Worm (Caenorhabditis elegans) whole organism, late embryonic: ENCODE data around the gene F35C8.8.

Experiments used
- F13H6.1 ChIP-seq: sonication (generic microtip); optimal IDR thresholded peaks from 2 replicates; lab custom pipeline; 2016; ENCODE audit warnings: missing genetic modification characterization, missing compliant biosample characterization
- K09A11.1 ChIP-seq: sonication (generic microtip); optimal IDR thresholded peaks from 2 replicates; lab custom pipeline; 2017; ENCODE audit warnings: antibody characterized with exemption, mild to moderate bottlenecking, missing genetic modification characterization, missing compliant biosample characterization; ENCODE audit not compliant: insufficient read depth
- ama-1 ChIP-seq: fragments of 150-350 bp; optimal IDR thresholded peaks from 2 replicates; lab custom pipeline; 2014
- ceh-24 ChIP-seq: sonication (generic microtip); optimal IDR thresholded peaks from 2 replicates; lab custom pipeline; 2016; ENCODE audit warnings: mild to moderate bottlenecking, missing genetic modification characterization, missing compliant biosample characterization
- ceh-30 ChIP-seq: fragments of 150-350 bp; optimal IDR thresholded peaks from 2 replicates; lab custom pipeline; 2014; ENCODE audit warnings: missing biosample characterization, missing genetic modification characterization
- ceh-34 ChIP-seq: sonication (generic microtip); optimal IDR thresholded peaks from 2 replicates; lab custom pipeline; 2016; ENCODE audit warnings: mild to moderate bottlenecking, missing genetic modification characterization, missing compliant biosample characterization
- ceh-45 ChIP-seq: fragments of 200-800 bp; sonication (Bioruptor generic); IDR thresholded peaks from 2 replicates; pipeline ENCODE4 v1.3.6; 2022; ENCODE audit warnings: missing genetic modification reagents, missing genetic modification characterization, missing compliant biosample characterization
- ceh-6 ChIP-seq: fragments of 200-800 bp; sonication (Bioruptor generic); optimal IDR thresholded peaks from 2 replicates; lab custom pipeline; 2018; ENCODE audit warnings: mild to moderate bottlenecking, missing genetic modification characterization, missing compliant biosample characterization
- che-1 ChIP-seq: sonication (generic microtip); optimal IDR thresholded peaks from 2 replicates; lab custom pipeline; 2016; ENCODE audit warnings: mild to moderate bottlenecking, missing genetic modification characterization, missing compliant biosample characterization
- dmd-4 ChIP-seq: sonication (generic microtip); optimal IDR thresholded peaks from 2 replicates; lab custom pipeline; 2016; ENCODE audit warnings: borderline replicate concordance, missing genetic modification characterization, missing compliant biosample characterization
- elt-2 ChIP-seq: sonication (generic microtip); optimal IDR thresholded peaks from 2 replicates; lab custom pipeline; 2016; ENCODE audit warnings: missing genetic modification reagents, missing genetic modification characterization, missing compliant biosample characterization
- elt-4 ChIP-seq: sonication (generic microtip); optimal IDR thresholded peaks from 2 replicates; lab custom pipeline; 2016; ENCODE audit warnings: missing genetic modification characterization, missing compliant biosample characterization
- eyg-1 ChIP-seq: sonication (generic microtip); optimal IDR thresholded peaks from 2 replicates; lab custom pipeline; 2016; ENCODE audit warnings: missing genotype, missing genetic modification characterization, missing compliant biosample characterization
- fax-1 ChIP-seq: sonication (generic microtip); optimal IDR thresholded peaks from 2 replicates; lab custom pipeline; 2016; ENCODE audit warnings: missing genotype, missing genetic modification characterization, missing compliant biosample characterization
- hlh-13 ChIP-seq: fragments of 200-800 bp; sonication (Bioruptor generic); optimal IDR thresholded peaks from 2 replicates; lab custom pipeline; 2018; ENCODE audit warnings: mild to moderate bottlenecking, missing genetic modification characterization, missing compliant biosample characterization
- hlh-15 ChIP-seq: sonication (generic microtip); optimal IDR thresholded peaks from 2 replicates; lab custom pipeline; 2016; ENCODE audit warnings: missing genetic modification characterization, missing compliant biosample characterization
- hlh-6 ChIP-seq: sonication (generic microtip); optimal IDR thresholded peaks from 2 replicates; lab custom pipeline; 2016; ENCODE audit warnings: missing genotype, missing genetic modification characterization, missing compliant biosample characterization
- lim-6 ChIP-seq: sonication (generic microtip); optimal IDR thresholded peaks from 2 replicates; lab custom pipeline; 2016; ENCODE audit warnings: missing genetic modification characterization, missing compliant biosample characterization
- nhr-11 ChIP-seq: fragments of 150-350 bp; optimal IDR thresholded peaks from 2 replicates; lab custom pipeline; 2014; ENCODE audit warnings: missing biosample characterization, missing genetic modification characterization
- npax-4 ChIP-seq: sonication (generic microtip); optimal IDR thresholded peaks from 2 replicates; lab custom pipeline; 2016; ENCODE audit warnings: missing genetic modification characterization, missing compliant biosample characterization
- odd-2 ChIP-seq: sonication (generic microtip); optimal IDR thresholded peaks from 2 replicates; lab custom pipeline; 2017; ENCODE audit warnings: antibody characterized with exemption, mild to moderate bottlenecking, missing genetic modification characterization, missing compliant biosample characterization
- pax-1 ChIP-seq: fragments of 150-350 bp; optimal IDR thresholded peaks from 2 replicates; lab custom pipeline; 2014; ENCODE audit warnings: missing biosample characterization, missing genetic modification characterization
- pqm-1 ChIP-seq: sonication (generic microtip); optimal IDR thresholded peaks from 2 replicates; lab custom pipeline; 2016; ENCODE audit warnings: missing genetic modification characterization, missing compliant biosample characterization
- pros-1 ChIP-seq: fragments of 150-350 bp; optimal IDR thresholded peaks from 2 replicates; lab custom pipeline; 2014; ENCODE audit warnings: missing biosample characterization, missing genetic modification reagents, missing genetic modification characterization
- ref-2 ChIP-seq: sonication (generic microtip); optimal IDR thresholded peaks from 2 replicates; lab custom pipeline; 2016; ENCODE audit warnings: missing genetic modification characterization, missing compliant biosample characterization
- rnt-1 ChIP-seq: sonication (generic microtip); optimal IDR thresholded peaks from 2 replicates; lab custom pipeline; 2016; ENCODE audit warnings: missing genetic modification characterization, missing compliant biosample characterization
- sox-2 ChIP-seq: fragments of 200-800 bp; sonication (Bioruptor generic); IDR thresholded peaks from 2 replicates; pipeline ENCODE4 v1.3.6; 2022; ENCODE audit warnings: missing genetic modification reagents, missing genetic modification characterization, missing compliant biosample characterization
- sox-4 ChIP-seq: sonication (generic microtip); optimal IDR thresholded peaks from 2 replicates; lab custom pipeline; 2017; ENCODE audit warnings: mild to moderate bottlenecking, missing genetic modification characterization, inconsistent platforms, missing compliant biosample characterization
- syd-9 ChIP-seq: sonication (generic microtip); optimal IDR thresholded peaks from 2 replicates; lab custom pipeline; 2016; ENCODE audit warnings: mild to moderate bottlenecking, missing genetic modification characterization, moderate library complexity, missing compliant biosample characterization
- ttx-3 ChIP-seq: sonication (generic microtip); optimal IDR thresholded peaks from 2 replicates; lab custom pipeline; 2016; ENCODE audit warnings: missing genetic modification reagents, missing genetic modification characterization, missing compliant biosample characterization
- unc-42 ChIP-seq: sonication (generic microtip); optimal IDR thresholded peaks from 2 replicates; lab custom pipeline; 2016; ENCODE audit warnings: missing genotype, missing genetic modification characterization, missing compliant biosample characterization
- unc-55 ChIP-seq: sonication (generic microtip); optimal IDR thresholded peaks from 2 replicates; lab custom pipeline; 2017; ENCODE audit warnings: missing biosample characterization, missing genetic modification reagents, missing genetic modification characterization
- unc-86 ChIP-seq: sonication (generic microtip); optimal IDR thresholded peaks from 2 replicates; lab custom pipeline; 2016; ENCODE audit warnings: missing genetic modification characterization, missing compliant biosample characterization
- zip-5 ChIP-seq: sonication (generic microtip); optimal IDR thresholded peaks from 2 replicates; lab custom pipeline; 2016; ENCODE audit warnings: missing genetic modification characterization, missing compliant biosample characterization
- ztf-16 ChIP-seq: sonication (generic microtip); optimal IDR thresholded peaks from 2 replicates; lab custom pipeline; 2017; ENCODE audit warnings: missing genetic modification characterization, missing compliant biosample characterization

The F35C8.8 gene

DNA sequence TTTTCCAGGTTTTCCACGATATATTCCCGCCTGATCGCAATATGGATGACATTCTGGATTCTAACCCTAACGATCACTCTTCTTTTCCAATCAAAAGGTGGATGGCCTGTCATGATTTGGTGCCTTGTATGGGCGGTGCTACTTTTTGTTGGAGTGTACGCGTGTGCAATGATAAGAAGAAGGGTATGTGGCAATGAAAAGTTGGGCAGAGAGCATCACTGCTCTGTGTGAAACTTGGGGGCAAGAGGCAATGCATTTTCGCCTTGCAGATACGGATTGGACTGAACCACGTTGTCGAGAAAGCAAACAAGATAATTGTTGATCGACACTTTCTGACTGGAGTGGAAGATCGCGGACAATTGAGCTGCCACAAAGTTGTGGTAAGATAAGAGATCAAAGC lies 26.1 kb downstream of the F35C8.8 start:
- TF ChIP-seq ceh-45 (GFP tag; lab: Robert Waterston, UW) (no peak), K09A11.1 (tag; lab: Kevin White, UChicago) (no peak), npax-4 (tag; lab: Kevin White, UChicago) (no peak), rnt-1 (no peak), che-1 (tag; lab: Kevin White, UChicago) (no peak), pqm-1 (tag; lab: Kevin White, UChicago) (no peak), pax-1 (tag; lab: Kevin White, UChicago) (no peak), dmd-4 (tag; lab: Kevin White, UChicago) (no peak), hlh-15 (tag; lab: Kevin White, UChicago) (no peak)

DNA sequence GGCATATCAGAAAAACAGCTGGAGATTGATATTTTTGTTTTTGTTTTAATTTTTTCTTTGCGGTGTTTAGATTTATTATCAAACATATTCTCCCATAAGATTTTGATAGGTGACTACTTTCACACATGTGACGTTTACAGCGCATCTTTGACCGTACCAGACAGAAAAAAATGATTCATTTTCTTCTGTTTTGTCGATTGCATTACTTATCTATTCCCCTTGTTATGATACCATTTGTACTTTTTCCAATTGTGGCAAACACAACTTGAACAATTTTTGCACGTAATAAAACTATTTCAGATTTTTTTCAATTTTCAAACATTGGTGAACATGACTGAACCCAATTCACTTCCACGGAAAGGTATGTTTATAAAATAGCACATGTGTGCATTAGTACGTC lies 28.2 kb downstream of the F35C8.8 start, which contains the start of gene C26B9.1:
Gene C26B9.1 (plus strand): TSS at position 301 of the 400 bp plus-strand sequence.
- no peak for TF ChIP-seq ztf-16
- TF ChIP-seq pros-1 (tag; lab: Kevin White, UChicago), result no peak
- no peak for TF ChIP-seq nhr-11
- TF ChIP-seq ceh-6 (GFP tag; lab: Kevin White, UChicago), result no peak
- no peak for TF ChIP-seq ceh-34
- no peak for TF ChIP-seq elt-2 (tag; lab: Kevin White, UChicago)

DNA sequence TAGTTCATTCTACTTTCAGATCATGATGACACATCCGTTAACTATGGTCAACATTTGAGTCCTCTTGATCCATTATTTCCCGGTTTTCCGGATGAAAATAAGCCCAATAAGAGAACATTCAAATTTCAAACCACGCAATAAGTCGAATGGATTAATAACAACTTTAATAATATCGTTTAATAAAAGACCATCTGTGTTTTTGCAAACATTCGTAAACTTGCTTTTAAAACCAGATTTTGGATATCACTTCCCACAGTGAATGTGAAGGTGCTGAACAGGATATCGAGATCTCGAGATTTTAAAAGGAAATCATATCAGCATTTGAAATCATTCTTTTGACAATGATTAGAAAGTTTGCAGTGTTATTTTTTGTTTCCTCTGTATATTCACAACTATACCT lies 30.4 kb downstream of the F35C8.8 start, which contains the start of gene C26B9.7:
Gene C26B9.7 (plus strand): TSS at position 301 of the 400 bp plus-strand sequence.
- TF ChIP-seq pax-1 (tag; lab: Kevin White, UChicago) (no peak), zip-5 (tag; lab: Kevin White, UChicago) (no peak), odd-2 (tag; lab: Kevin White, UChicago) (no peak), hlh-15 (tag; lab: Kevin White, UChicago) (no peak), ceh-24 (tag; lab: Kevin White, UChicago) (no peak), eyg-1 (no peak), unc-42 (tag; lab: Kevin White, UChicago) (no peak), ceh-45 (GFP tag; lab: Robert Waterston, UW) (no peak), K09A11.1 (tag; lab: Kevin White, UChicago) (no peak), hlh-6 (no peak), pros-1 (tag; lab: Kevin White, UChicago) (no peak), rnt-1 (no peak)

DNA sequence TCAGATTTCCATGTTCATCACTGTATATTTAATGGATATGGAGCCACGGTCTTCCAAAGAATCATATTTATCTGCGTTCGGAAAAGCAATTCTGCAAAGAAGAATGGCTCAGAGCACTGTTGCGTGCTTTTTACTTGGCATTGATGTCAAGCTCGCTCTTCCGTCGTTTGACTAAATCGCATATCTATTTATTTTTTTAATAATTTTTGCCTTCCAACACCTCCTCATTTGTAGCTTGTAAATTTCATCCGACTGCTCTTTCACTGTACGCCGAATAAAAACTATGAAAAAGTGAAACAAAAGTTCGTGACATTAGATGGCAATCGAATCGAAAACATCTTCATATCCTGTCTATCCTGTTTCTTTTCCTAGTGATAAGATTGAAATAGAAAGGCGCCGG lies 32.5 kb downstream of the F35C8.8 start, which contains the start of gene C26B9.2:
Gene C26B9.2 (plus strand): TSS at position 301 of the 400 bp plus-strand sequence.
- TF ChIP-seq ref-2 (tag; lab: Kevin White, UChicago) (no peak), sox-2 (GFP tag; lab: Robert Waterston, UW) (no peak), F13H6.1 (tag; lab: Kevin White, UChicago) (no peak), elt-4 (tag; lab: Kevin White, UChicago) (no peak), lim-6 (tag; lab: Kevin White, UChicago) (no peak), ceh-34 (no peak), eyg-1 (no peak), fax-1 (no peak), che-1 (tag; lab: Kevin White, UChicago) (no peak), ceh-30 (tag; lab: Kevin White, UChicago) (no peak), unc-86 (tag; lab: Kevin White, UChicago) (no peak), K09A11.1 (tag; lab: Kevin White, UChicago) (no peak)

DNA sequence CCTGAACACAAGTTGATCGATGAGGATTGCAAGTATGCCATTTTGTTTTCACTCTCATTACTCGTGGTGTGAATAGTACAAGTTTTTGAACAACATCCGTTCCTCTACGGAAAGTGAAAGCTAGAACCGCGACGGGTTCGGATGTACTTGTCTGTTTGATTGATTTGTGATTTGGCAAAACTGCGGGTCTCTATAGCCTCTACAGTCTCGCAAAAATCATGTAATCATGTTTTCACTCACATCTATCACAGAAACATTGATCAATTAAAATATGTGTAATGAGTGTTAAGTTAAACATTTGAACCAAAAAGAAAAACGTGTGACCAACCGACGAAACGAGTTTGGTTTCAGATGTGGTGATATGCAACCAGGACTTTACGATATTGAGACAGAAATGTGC lies 33.1 kb downstream of the F35C8.8 start:
- no peak for TF ChIP-seq sox-4 (tag; lab: Kevin White, UChicago)
- TF ChIP-seq ref-2 (tag; lab: Kevin White, UChicago), result no peak
- no peak for TF ChIP-seq ttx-3 (tag; lab: Kevin White, UChicago)
- no peak for TF ChIP-seq elt-2 (tag; lab: Kevin White, UChicago)
- no peak for TF ChIP-seq syd-9
- TF ChIP-seq hlh-13 (GFP tag; lab: Kevin White, UChicago), result no peak
- no peak for TF ChIP-seq unc-55 (GFP tag; lab: Kevin White, UChicago)
- TF ChIP-seq rnt-1, result no peak
- no peak for TF ChIP-seq ceh-6 (GFP tag; lab: Kevin White, UChicago)
- no peak for TF ChIP-seq ama-1 (lab: Kevin White, UChicago)
